Fruit fly (Drosophila melanogaster) whole organism: Measurements from ENCODE around the gene CG7239.

Experiments used
- CG8478 ChIP-seq: fragments of >200 bp; optimal IDR thresholded peaks from 2 replicates; lab custom pipeline; 2018; ENCODE audit warnings: inconsistent platforms
- Dll ChIP-seq: fragments of >200 bp; optimal IDR thresholded peaks from 2 replicates; lab custom pipeline; 2017
- EcR ChIP-seq, 2 experiments: fragments of >200 bp; optimal IDR thresholded peaks; 2 replicates each; lab custom pipeline; 2017; ENCODE audit warnings: missing biosample characterization in 2 of 2, missing genetic modification characterization in 2 of 2, missing genetic modification reagents in 2 of 2
- pan ChIP-seq: fragments of >200 bp; optimal IDR thresholded peaks from 2 replicates; lab custom pipeline; 2017
- psq ChIP-seq: fragments of >200 bp; optimal IDR thresholded peaks from 2 replicates; lab custom pipeline; 2017
- usp ChIP-seq: fragments of >200 bp; optimal IDR thresholded peaks from 2 replicates; lab custom pipeline; 2017; ENCODE audit warnings: missing biosample characterization, missing genetic modification characterization, mixed read lengths

The CG7239 gene

DNA sequence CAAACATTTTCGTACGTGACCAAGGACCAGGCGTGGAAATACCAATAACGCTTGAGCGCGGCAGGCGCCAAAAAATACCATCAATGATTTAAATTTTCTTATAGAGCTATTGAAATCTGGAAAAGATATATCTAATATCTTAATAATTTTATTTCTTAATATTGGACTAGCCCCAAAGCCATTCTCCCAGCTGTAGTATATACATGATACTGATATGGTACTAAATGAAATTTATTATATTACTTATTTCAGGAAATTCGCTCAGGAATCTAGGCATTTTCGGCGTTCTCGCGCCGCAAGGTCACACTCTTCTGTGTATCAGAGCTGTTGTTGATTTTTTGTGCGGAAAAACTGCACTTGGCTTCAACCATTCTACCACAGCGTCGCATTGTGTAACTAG is at the start of gene CG7239, which contains the start of gene CG14005:
Gene CG7239, plus strand, starts transcription at position 295 of the 400 bp plus-strand sequence.
Gene CG14005, minus strand, starts transcription at position 50 of the 400 bp plus-strand sequence.
- TF ChIP-seq usp (GFP tag; lab: Kevin White, UChicago) (no peak), pan (lab: Kevin White, UChicago) (no peak), psq (lab: Kevin White, UChicago) (no peak), CG8478 (lab: Kevin White, UChicago) (no peak), EcR (GFP tag; optimal IDR thresholded peaks at IDR 0.05; lab: Kevin White, UChicago) (no peak), Dll (lab: Kevin White, UChicago) (no peak)

DNA sequence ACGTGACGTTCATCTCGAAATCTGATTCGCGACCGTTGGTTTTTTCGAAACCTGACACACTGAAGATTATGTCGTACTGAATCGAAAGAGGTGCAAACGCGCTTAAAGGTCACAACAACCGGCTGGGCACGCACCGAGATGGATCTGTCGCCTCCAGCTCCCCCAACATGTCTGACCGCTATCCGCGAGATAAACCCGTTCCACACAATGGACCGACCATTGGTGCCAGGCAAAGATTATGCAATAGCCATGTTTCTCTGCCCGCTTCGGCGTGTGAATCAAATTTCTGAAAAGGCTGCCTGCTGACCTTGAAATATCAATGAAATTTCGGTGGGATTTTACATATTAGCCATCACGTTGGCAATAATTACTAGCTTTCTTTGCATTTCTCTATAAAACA is 36.9 kb upstream of the CG7239 start:
- TF ChIP-seq EcR (GFP tag; optimal IDR thresholded peaks at IDR 0.05; lab: Kevin White, UChicago), result no peak
- no peak for TF ChIP-seq CG8478 (lab: Kevin White, UChicago)
- no peak for TF ChIP-seq usp (GFP tag; lab: Kevin White, UChicago)
- TF ChIP-seq psq (lab: Kevin White, UChicago), result no peak
- TF ChIP-seq Dll (lab: Kevin White, UChicago), result no peak
- TF ChIP-seq pan (lab: Kevin White, UChicago), result no peak

DNA sequence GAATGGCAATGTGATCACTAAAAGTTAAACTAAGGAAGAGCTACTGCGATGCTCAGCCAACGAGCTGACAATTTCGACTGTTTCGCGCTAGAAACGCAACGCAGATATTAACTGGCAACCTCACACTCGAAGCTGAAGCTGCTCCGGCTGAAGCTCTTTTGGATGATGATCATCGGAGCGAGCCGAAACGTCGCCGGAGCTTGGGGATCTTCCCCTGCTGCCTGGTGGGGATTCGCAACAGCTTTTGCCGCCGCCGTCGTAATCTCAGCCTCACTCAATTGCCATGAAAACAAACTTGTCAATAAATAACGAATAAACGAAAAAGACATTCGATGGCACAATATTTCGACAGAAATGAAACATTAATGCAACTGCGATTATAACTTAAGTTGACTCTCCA is 36.0 kb upstream of the CG7239 start, which contains the start of gene obst-E:
Gene obst-E, minus strand, starts transcription at position 101 of the 400 bp plus-strand sequence.
- TF ChIP-seq CG8478 (lab: Kevin White, UChicago) (no peak), pan (lab: Kevin White, UChicago) (no peak), EcR (GFP tag; optimal IDR thresholded peaks at IDR 0.05; lab: Kevin White, UChicago) (no peak), Dll (lab: Kevin White, UChicago) (no peak), psq (lab: Kevin White, UChicago) (no peak), usp (GFP tag; lab: Kevin White, UChicago) (no peak)

DNA sequence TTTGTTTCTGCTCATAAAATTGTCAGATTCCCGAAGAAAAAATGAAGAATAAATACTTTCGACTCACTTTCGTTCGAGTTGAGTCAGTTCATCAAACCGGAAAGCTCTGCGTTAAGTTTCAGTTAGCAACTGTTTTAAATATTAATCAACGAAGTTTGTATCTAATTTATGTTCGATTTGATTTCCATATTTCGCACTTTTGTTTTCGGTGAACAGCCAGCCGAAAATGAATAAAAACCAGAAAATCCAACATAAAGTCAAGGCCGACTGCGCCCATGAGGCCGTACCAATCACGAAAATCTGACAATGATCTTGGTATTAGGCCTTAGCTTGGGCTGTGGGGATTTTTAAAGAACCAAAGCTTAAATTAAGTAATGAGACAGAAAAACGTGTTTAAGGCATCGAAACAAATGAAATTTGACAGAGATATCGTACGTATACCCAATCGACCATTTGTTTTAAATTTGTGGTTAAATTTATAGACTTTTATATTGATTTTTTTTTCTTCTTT is 35.5 kb upstream of the CG7239 start:
- TF ChIP-seq usp (GFP tag; lab: Kevin White, UChicago), result no peak
- no peak for TF ChIP-seq CG8478 (lab: Kevin White, UChicago)
- TF ChIP-seq psq (lab: Kevin White, UChicago), result no peak
- no peak for TF ChIP-seq Dll (lab: Kevin White, UChicago)
- TF ChIP-seq pan (lab: Kevin White, UChicago), result no peak
- TF ChIP-seq EcR (GFP tag; optimal IDR thresholded peaks at IDR 0.05; lab: Kevin White, UChicago), result no peak

DNA sequence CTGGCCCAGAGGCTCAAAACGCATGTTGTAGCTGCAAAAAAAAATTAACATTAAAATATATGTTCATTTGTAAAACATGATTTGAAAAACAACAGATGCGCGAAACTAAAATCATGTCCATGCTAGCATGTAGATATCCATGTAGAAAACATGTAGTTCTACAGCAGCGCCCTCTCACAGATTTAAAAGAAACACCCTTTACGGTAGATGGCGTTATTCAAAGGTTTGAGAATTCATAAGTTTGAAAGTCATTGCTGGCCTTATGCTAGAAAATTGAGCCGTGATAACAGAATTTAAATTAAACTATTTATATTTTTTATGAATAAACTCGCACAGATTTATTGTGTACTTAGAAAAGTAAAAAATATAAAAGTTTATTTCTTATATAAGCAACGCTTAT is 30.8 kb upstream of the CG7239 start:
- no peak for TF ChIP-seq CG8478 (lab: Kevin White, UChicago)
- no peak for TF ChIP-seq Dll (lab: Kevin White, UChicago)
- no peak for TF ChIP-seq EcR (GFP tag; optimal IDR thresholded peaks at IDR 0.05; lab: Kevin White, UChicago)
- TF ChIP-seq psq (lab: Kevin White, UChicago), result no peak
- no peak for TF ChIP-seq pan (lab: Kevin White, UChicago)
- no peak for TF ChIP-seq usp (GFP tag; lab: Kevin White, UChicago)

DNA sequence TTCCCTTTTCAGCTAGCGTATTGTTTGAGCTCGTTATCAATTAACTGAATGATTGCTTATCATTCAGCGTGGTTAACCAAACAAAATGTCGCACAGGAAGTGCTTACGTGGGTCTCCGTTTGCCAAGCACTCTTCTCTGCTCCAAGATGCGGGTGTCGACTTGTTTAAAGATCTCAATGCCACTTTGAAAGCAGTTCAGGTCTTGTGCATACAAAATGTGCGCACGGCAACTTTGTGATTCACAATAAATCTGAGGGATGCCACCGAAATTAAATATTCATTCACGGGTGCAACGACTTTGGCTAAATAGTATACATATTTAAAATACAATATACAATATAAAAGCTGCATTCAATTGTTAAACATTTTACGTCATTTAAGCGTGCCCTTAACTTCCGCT is 29.8 kb upstream of the CG7239 start:
- TF ChIP-seq EcR (GFP tag; optimal IDR thresholded peaks at IDR 0.05; lab: Kevin White, UChicago), result no peak
- TF ChIP-seq Dll (lab: Kevin White, UChicago), result no peak
- TF ChIP-seq CG8478 (lab: Kevin White, UChicago), result no peak
- TF ChIP-seq psq (lab: Kevin White, UChicago), result no peak
- no peak for TF ChIP-seq usp (GFP tag; lab: Kevin White, UChicago)
- no peak for TF ChIP-seq pan (lab: Kevin White, UChicago)

DNA sequence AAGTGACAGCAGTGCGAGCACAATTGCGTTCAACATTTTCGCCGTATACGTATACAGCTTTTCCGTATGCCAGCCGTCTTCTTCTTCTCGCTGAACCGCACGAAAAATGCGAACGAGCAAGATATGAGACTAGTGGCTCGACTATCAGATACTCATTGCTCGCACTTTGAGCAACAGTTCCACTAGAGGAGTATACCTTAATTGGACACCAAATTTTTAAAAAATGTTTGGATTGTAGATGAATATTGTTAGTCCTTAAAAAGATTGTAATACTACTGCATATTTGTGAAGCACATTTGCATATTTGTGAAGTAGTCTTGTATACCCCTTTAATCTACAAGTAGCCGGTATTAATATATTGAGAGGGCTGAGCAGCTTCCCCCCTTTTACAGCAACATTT is 23.9 kb upstream of the CG7239 start:
- TF ChIP-seq pan (lab: Kevin White, UChicago), result peak; percentile 75
- no peak for TF ChIP-seq Dll (lab: Kevin White, UChicago)
- TF ChIP-seq EcR (GFP tag; optimal IDR thresholded peaks at IDR 0.05; lab: Kevin White, UChicago), result no peak

DNA sequence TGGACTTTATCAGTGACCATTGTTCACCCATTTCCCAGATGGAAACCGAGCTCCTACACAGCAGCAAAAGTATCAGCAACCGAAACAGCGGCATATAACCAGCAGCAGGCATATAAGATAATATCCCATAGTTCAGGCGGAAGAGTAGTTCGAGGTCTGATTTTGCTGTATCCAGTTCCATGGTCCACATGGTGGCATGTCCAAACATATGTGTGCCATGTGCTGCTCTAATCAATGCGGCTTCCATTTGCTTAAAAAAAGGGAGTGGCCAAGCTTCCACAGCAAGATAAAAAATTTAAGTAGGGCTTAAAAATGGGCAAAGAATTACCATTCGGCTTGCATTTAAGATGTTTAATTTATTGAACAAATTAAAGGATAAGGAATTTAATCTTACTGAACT is 21.3 kb upstream of the CG7239 start:
- TF ChIP-seq psq (lab: Kevin White, UChicago) (no peak), CG8478 (lab: Kevin White, UChicago) (no peak), pan (lab: Kevin White, UChicago) (no peak), Dll (lab: Kevin White, UChicago) (no peak), usp (GFP tag; lab: Kevin White, UChicago) (no peak), EcR (GFP tag; optimal IDR thresholded peaks at IDR 0.05; lab: Kevin White, UChicago) (no peak)

DNA sequence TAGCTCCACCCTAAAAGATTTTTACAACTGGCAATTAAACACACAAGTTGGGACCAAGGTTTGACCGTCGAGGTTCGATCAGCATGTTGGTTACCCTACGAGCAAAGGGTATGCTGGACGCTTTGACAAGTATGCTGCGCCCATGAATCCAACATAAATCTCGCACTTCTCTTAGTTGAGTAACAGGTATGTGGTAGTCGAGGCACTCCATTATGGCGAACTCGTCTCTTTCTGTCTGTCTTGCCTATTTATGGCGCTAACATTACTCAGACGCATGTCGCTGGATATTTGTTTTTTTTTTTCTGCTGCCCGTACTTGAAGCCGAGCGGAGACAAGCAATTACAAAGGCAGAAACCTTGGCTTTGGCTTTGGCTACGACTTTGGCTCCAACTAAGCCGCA is 20.8 kb upstream of the CG7239 start:
- TF ChIP-seq Dll (lab: Kevin White, UChicago), result no peak
- no peak for TF ChIP-seq CG8478 (lab: Kevin White, UChicago)
- no peak for TF ChIP-seq EcR (GFP tag; optimal IDR thresholded peaks at IDR 0.05; lab: Kevin White, UChicago)
- TF ChIP-seq usp (GFP tag; lab: Kevin White, UChicago), result no peak
- no peak for TF ChIP-seq psq (lab: Kevin White, UChicago)
- TF ChIP-seq pan (lab: Kevin White, UChicago), result no peak

DNA sequence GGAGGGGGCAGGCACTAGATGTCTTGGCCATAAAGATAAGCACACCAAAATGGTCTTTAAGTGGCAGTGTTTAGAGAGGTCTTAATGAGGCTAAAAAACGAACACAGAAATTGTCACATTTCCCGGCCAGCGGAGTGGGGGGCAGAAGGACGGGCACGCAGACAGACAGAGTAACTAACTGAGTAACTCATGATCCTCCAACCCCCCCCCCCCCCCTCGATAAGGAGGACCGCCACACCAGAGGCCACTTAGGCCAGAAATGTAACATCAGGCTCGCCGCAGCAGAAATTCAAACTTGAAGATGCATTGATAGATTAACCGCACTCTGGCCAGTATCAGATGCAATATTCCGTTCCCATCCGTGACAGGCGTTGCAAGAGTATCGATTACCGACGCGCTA is 19.2 kb upstream of the CG7239 start:
- TF ChIP-seq psq (lab: Kevin White, UChicago) (no peak), pan (lab: Kevin White, UChicago) (no peak), Dll (lab: Kevin White, UChicago) (no peak), EcR (GFP tag; optimal IDR thresholded peaks at IDR 0.05; lab: Kevin White, UChicago) (no peak), CG8478 (lab: Kevin White, UChicago) (no peak)

DNA sequence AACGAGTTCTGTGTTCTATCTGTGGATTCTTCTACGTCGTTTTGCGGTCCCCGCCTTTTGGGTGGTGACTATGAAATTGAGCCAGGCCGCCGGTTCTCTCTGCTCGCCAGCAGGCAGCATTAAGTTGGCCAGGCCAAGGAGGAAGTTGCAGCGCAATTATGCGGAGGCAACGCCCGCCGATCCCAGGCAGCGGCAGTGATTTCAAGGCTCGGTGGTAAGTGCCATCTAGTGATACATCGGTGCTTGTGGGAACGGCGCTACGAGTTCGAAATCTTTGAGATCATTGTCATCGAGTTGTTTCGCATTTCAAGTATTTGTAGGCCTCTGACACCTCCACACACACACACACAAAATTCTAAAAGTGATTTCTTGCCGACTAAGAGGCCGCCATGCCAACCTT is 18.3 kb upstream of the CG7239 start, which contains the start of gene CG31913:
Gene CG31913, plus strand, starts transcription at position 301 of the 400 bp plus-strand sequence.
- TF ChIP-seq usp (GFP tag; lab: Kevin White, UChicago), result no peak
- TF ChIP-seq EcR (GFP tag; optimal IDR thresholded peaks at IDR 0.05; lab: Kevin White, UChicago), result no peak
- TF ChIP-seq Dll (lab: Kevin White, UChicago), result no peak
- no peak for TF ChIP-seq psq (lab: Kevin White, UChicago)
- no peak for TF ChIP-seq pan (lab: Kevin White, UChicago)
- no peak for TF ChIP-seq CG8478 (lab: Kevin White, UChicago)
